Fruit fly (Drosophila melanogaster): ENCODE results near the gene CG32563.

Gene CG32563

DNA sequence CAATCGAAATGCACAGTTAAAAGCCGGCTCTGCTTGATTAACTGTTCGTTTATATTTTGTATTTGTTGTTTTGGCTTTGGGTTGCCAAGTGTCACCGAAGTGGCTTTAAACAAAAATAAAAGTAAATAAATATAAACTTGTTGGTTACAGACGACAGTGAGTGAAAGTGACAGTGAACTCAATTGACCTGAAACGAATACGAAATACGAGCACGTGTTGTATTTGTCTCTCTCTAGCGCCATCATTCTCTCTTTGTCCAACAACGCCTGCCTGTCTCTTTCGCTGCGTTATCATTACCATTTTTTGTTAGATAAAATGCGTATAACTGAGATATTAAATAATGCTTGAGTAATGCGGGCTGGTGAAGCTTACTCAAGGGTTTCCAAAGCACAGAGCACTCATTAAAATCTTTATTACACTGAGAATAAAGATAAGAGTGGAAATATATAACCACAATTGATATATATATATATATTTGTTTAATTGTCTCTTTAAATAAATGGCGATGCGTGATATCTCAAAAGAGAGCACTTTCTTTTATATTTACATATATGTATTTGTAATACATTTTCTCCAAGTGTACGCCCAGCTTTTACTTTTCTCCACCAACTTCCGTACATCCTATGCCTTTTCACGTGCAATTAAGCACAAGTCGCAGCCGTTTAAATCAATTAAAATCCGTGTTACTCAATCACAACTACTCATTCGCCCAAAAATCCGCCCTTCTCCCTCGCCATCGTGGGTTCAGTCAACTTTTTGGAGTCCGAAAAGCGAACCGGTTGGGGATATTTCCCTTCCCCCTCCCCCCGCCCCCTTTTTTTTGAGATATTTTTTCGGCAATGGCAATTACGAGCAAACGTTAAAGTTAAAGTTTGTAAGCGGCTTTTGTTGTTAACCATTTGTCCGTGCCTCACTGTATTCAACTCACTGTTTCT lies 26.7 kb upstream of the CG32563 start (continued):
- TF ChIP-seq CG30431 (GFP tag; optimal IDR thresholded peaks at IDR 0.05): no peak
- TF ChIP-seq lmd (GFP tag; IDR thresholded peaks at IDR 0.05): peak; percentile 24; the same call in 1 of the 2 replicates
- TF ChIP-seq repo (GFP tag; optimal IDR thresholded peaks at IDR 0.05): no peak
- 0 out of 3 replicates have a peak, but pooled peaks have one; percentile 15 for TF ChIP-seq zfh1 (GFP tag; IDR thresholded peaks at IDR 0.05)
- no peak for TF ChIP-seq ab (GFP tag; optimal IDR thresholded peaks at IDR 0.05)
- TF ChIP-seq lab (GFP tag; optimal IDR thresholded peaks at IDR 0.05): peak; percentile 55
- no peak for TF ChIP-seq bbx (GFP tag; IDR thresholded peaks at IDR 0.05; ENCODE audit: partially characterized antibody)
- TF ChIP-seq Hand (GFP tag; optimal IDR thresholded peaks at IDR 0.05): no peak
- TF ChIP-seq peb (GFP tag; IDR thresholded peaks at IDR 0.05): no peak
- no peak for TF ChIP-seq CG31388 (GFP tag; optimal IDR thresholded peaks at IDR 0.05)
- no peak for TF ChIP-seq D (optimal IDR thresholded peaks at IDR 0.05)
- TF ChIP-seq D (GFP tag; optimal IDR thresholded peaks at IDR 0.05): no peak
- TF ChIP-seq CG15514 (GFP tag; optimal IDR thresholded peaks at IDR 0.05): no peak
- no peak for TF ChIP-seq unc-4 (GFP tag; IDR thresholded peaks at IDR 0.05; ENCODE audit: partially characterized antibody)
- no peak for TF ChIP-seq Bdp1 (GFP tag; optimal IDR thresholded peaks at IDR 0.05)
- TF ChIP-seq Hey (tag; optimal IDR thresholded peaks at IDR 0.05): no peak
- no peak for TF ChIP-seq CG15479 (GFP tag; optimal IDR thresholded peaks at IDR 0.05)
- TF ChIP-seq lola (GFP tag; optimal IDR thresholded peaks at IDR 0.05): no peak
- TF ChIP-seq Myb (GFP tag; optimal IDR thresholded peaks at IDR 0.05): no peak
- peak; percentile 57 for TF ChIP-seq CG2712 (tag; optimal IDR thresholded peaks at IDR 0.05)
- no peak for TF ChIP-seq MESR4 (GFP tag; optimal IDR thresholded peaks at IDR 0.05)
- no peak for TF ChIP-seq Doc3 (GFP tag; IDR thresholded peaks at IDR 0.05; ENCODE audit: partially characterized antibody)
- no peak for TF ChIP-seq CG1832 (GFP tag; optimal IDR thresholded peaks at IDR 0.05)
- TF ChIP-seq CG17328 (GFP tag; IDR thresholded peaks at IDR 0.05): peak; percentile 38; the same call in 1 of the 2 replicates
- TF ChIP-seq dmrt11E (tag; optimal IDR thresholded peaks at IDR 0.05): no peak
- TF ChIP-seq luna (GFP tag; optimal IDR thresholded peaks at IDR 0.05): no peak
- TF ChIP-seq bigmax (GFP tag; optimal IDR thresholded peaks at IDR 0.05): no peak
- TF ChIP-seq Elba2 (GFP tag; optimal IDR thresholded peaks at IDR 0.05): no peak
- TF ChIP-seq ham (GFP tag; IDR thresholded peaks at IDR 0.05): no peak
- TF ChIP-seq NfI (GFP tag; optimal IDR thresholded peaks at IDR 0.05): no peak
- TF ChIP-seq CG3281 (GFP tag; optimal IDR thresholded peaks at IDR 0.05): peak; percentile 12
- no peak for TF ChIP-seq CG3847 (GFP tag; IDR thresholded peaks at IDR 0.05)
- TF ChIP-seq Sry-δ (GFP tag; optimal IDR thresholded peaks at IDR 0.05): no peak
- TF ChIP-seq CoRest (tag; optimal IDR thresholded peaks at IDR 0.05): peak; percentile 18
- TF ChIP-seq usp (GFP tag; optimal IDR thresholded peaks at IDR 0.05): no peak
- peak; percentile 43 for TF ChIP-seq CG17829 (tag; optimal IDR thresholded peaks at IDR 0.05)
- TF ChIP-seq CG1024 (GFP tag; IDR thresholded peaks at IDR 0.05): peak; percentile 43; the same call in 1 of the 2 replicates
- TF ChIP-seq hb (GFP tag; IDR thresholded peaks at IDR 0.05; ENCODE audit: partially characterized antibody): no peak
- TF ChIP-seq Adf1 (GFP tag; IDR thresholded peaks at IDR 0.05): no peak
- no peak for TF ChIP-seq knrl (GFP tag; IDR thresholded peaks at IDR 0.05; ENCODE audit: partially characterized antibody)
- no peak for TF ChIP-seq BEAF-32 (GFP tag; optimal IDR thresholded peaks at IDR 0.05)
- no peak for TF ChIP-seq CG8290 (GFP tag; optimal IDR thresholded peaks at IDR 0.05)
- no peak for TF ChIP-seq CG8290 (tag; optimal IDR thresholded peaks at IDR 0.05)
- TF ChIP-seq D19A (tag; optimal IDR thresholded peaks at IDR 0.05): peak; percentile 48
- no peak for TF ChIP-seq CG14965 (GFP tag; optimal IDR thresholded peaks at IDR 0.05; ENCODE audit: borderline replicate concordance)
- TF ChIP-seq CG6854 (GFP tag; optimal IDR thresholded peaks at IDR 0.05): no peak
- TF ChIP-seq trem (tag; optimal IDR thresholded peaks at IDR 0.05): no peak
- no peak for TF ChIP-seq pita (GFP tag; optimal IDR thresholded peaks at IDR 0.05)
- no peak for TF ChIP-seq CG9609 (GFP tag; optimal IDR thresholded peaks at IDR 0.05)
